Worm (Caenorhabditis elegans) whole organism, young adult: ENCODE measurements around the gene gop-1.
A peak's percentile ranks its signal among the peaks of the same experiment; 100 is the strongest.

Experiments used
- B0035.1 ChIP-seq: sonication (generic microtip); optimal IDR thresholded peaks from 2 replicates; lab custom pipeline; 2016; ENCODE audit warnings: missing genetic modification characterization, mild to moderate bottlenecking, missing compliant biosample characterization, missing genotype, missing genetic modification reagents
- B0336.3 ChIP-seq: fragments of 200-800 bp; sonication (Bioruptor generic); IDR thresholded peaks from 2 replicates; pipeline ENCODE4 v1.3.6; 2022; ENCODE audit warnings: missing genetic modification characterization, missing compliant biosample characterization
- C06A6.2 ChIP-seq: fragments of 200-800 bp; sonication (Bioruptor generic); conservative IDR thresholded peaks from 2 replicates; pipeline ENCODE4 v1.3.6; 2022; ENCODE audit warnings: missing genetic modification characterization, missing compliant biosample characterization
- F23B12.7 ChIP-seq: sonication (generic microtip); optimal IDR thresholded peaks from 2 replicates; lab custom pipeline; 2017; ENCODE audit warnings: missing genetic modification characterization, mild to moderate bottlenecking, missing compliant biosample characterization, antibody characterized with exemption, moderate library complexity; ENCODE audit not compliant: insufficient read depth
- F55B11.4 ChIP-seq: sonication (generic microtip); optimal IDR thresholded peaks from 2 replicates; lab custom pipeline; 2016; ENCODE audit warnings: missing compliant biosample characterization, missing genetic modification characterization, borderline replicate concordance; ENCODE audit not compliant: insufficient read depth
- F57A8.1 ChIP-seq: fragments of 200-800 bp; sonication (Bioruptor generic); optimal IDR thresholded peaks from 2 replicates; lab custom pipeline; 2018; ENCODE audit warnings: mild to moderate bottlenecking, missing genetic modification characterization, moderate library complexity, missing compliant biosample characterization
- F57C9.4 ChIP-seq: sonication (generic microtip); optimal IDR thresholded peaks from 2 replicates; lab custom pipeline; 2017; ENCODE audit warnings: mild to moderate bottlenecking, missing genetic modification characterization, missing compliant biosample characterization
- T26A5.8 ChIP-seq: sonication (generic microtip); optimal IDR thresholded peaks from 2 replicates; lab custom pipeline; 2016; ENCODE audit warnings: missing genetic modification characterization, missing compliant biosample characterization
- Y53G8AR.9 ChIP-seq: fragments of 200-800 bp; sonication (Bioruptor generic); conservative IDR thresholded peaks from 2 replicates; pipeline ENCODE4 v1.3.6; 2022; ENCODE audit warnings: missing genetic modification reagents, missing genetic modification characterization, missing compliant biosample characterization
- Y67H2A.10 ChIP-seq: fragments of 200-800 bp; sonication (Bioruptor generic); conservative IDR thresholded peaks from 2 replicates; pipeline ENCODE4 v1.3.6; 2022; ENCODE audit warnings: missing genetic modification reagents, missing genetic modification characterization, missing compliant biosample characterization
- Y95B8A.8 ChIP-seq: fragments of 200-800 bp; sonication (Bioruptor generic); IDR thresholded peaks from 2 replicates; pipeline ENCODE4 v1.3.6; 2022; ENCODE audit warnings: missing genetic modification reagents, missing genetic modification characterization, missing compliant biosample characterization
- ZK185.1 ChIP-seq: sonication (generic microtip); optimal IDR thresholded peaks from 2 replicates; lab custom pipeline; 2016; ENCODE audit warnings: mild to moderate bottlenecking, missing genetic modification characterization, missing compliant biosample characterization; ENCODE audit not compliant: poor library complexity, severe bottlenecking
- akir-1 ChIP-seq: fragments of 200-800 bp; sonication (Bioruptor generic); optimal IDR thresholded peaks from 2 replicates; lab custom pipeline; 2018; ENCODE audit warnings: mild to moderate bottlenecking, missing genetic modification characterization, moderate library complexity, missing compliant biosample characterization
- ama-1 ChIP-seq, 3 experiments: fragments of 150-350 bp in 1 of 3; sonication (generic microtip) in 2 of 3; optimal IDR thresholded peaks; 2 replicates each; lab custom pipeline; 2014 to 2018; ENCODE audit warnings: missing biosample characterization in 2 of 3, missing genetic modification characterization in 2 of 3, missing genetic modification reagents in 2 of 3
- aptf-3 ChIP-seq: fragments of 200-800 bp; sonication (Bioruptor generic); IDR thresholded peaks from 2 replicates; pipeline ENCODE4 v1.3.6; 2022; ENCODE audit warnings: missing genetic modification characterization, missing compliant biosample characterization
- bed-2 ChIP-seq: fragments of 200-800 bp; sonication (Bioruptor generic); IDR thresholded peaks from 2 replicates; pipeline ENCODE4 v1.3.6; 2022; ENCODE audit warnings: missing genetic modification reagents, missing genetic modification characterization, missing compliant biosample characterization
- cebp-1 ChIP-seq, 2 experiments: fragments of 200-800 bp in 1 of 2; sonication (Bioruptor generic) in 1 of 2; sonication (generic microtip) in 1 of 2; IDR thresholded peaks in 1 of 2; optimal IDR thresholded peaks in 1 of 2; 2 replicates each; pipeline versions ENCODE4 v1.3.6 to Lab custom; 2017 to 2022; ENCODE audit warnings: missing compliant biosample characterization in 2 of 2, missing genetic modification characterization in 2 of 2, mild to moderate bottlenecking in 1 of 2, missing genetic modification reagents in 1 of 2, moderate library complexity in 1 of 2
- cebp-2 ChIP-seq: fragments of 200-800 bp; sonication (Bioruptor generic); IDR thresholded peaks from 2 replicates; pipeline ENCODE4 v1.3.6; 2022; ENCODE audit warnings: missing genetic modification characterization, missing compliant biosample characterization
- ceh-100 ChIP-seq: fragments of 200-800 bp; sonication (Bioruptor generic); IDR thresholded peaks from 2 replicates; pipeline ENCODE4 v1.3.6; 2022; ENCODE audit warnings: missing genetic modification reagents, missing genetic modification characterization, missing compliant biosample characterization
- ceh-58 ChIP-seq: fragments of 200-800 bp; sonication (Bioruptor generic); IDR thresholded peaks from 2 replicates; pipeline ENCODE4 v1.3.6; 2022; ENCODE audit warnings: missing genetic modification characterization, missing compliant biosample characterization
- ceh-91 ChIP-seq: fragments of 200-800 bp; sonication (Bioruptor generic); IDR thresholded peaks from 2 replicates; pipeline ENCODE4 v1.3.6; 2022; ENCODE audit warnings: missing genetic modification reagents, missing genetic modification characterization, missing compliant biosample characterization
- dox-1 ChIP-seq: fragments of 200-800 bp; sonication (Bioruptor generic); IDR thresholded peaks from 2 replicates; pipeline ENCODE4 v1.3.6; 2022; ENCODE audit warnings: missing genetic modification reagents, missing genetic modification characterization, missing compliant biosample characterization
- dpl-1 ChIP-seq: fragments of 150-350 bp; optimal IDR thresholded peaks from 2 replicates; lab custom pipeline; 2014; ENCODE audit warnings: missing biosample characterization, missing genetic modification reagents, missing genetic modification characterization
- egl-44 ChIP-seq: fragments of 200-800 bp; sonication (Bioruptor generic); IDR thresholded peaks from 2 replicates; pipeline ENCODE4 v1.3.6; 2022; ENCODE audit warnings: missing genetic modification reagents, missing genetic modification characterization, missing compliant biosample characterization
- egrh-3 ChIP-seq: fragments of 200-800 bp; sonication (Bioruptor generic); IDR thresholded peaks from 2 replicates; pipeline ENCODE4 v1.3.6; 2022; ENCODE audit warnings: missing genetic modification reagents, missing genetic modification characterization, missing compliant biosample characterization
- ekl-4 ChIP-seq: fragments of 200-800 bp; sonication (Bioruptor generic); IDR thresholded peaks from 2 replicates; pipeline ENCODE4 v1.3.6; 2022; ENCODE audit warnings: missing genetic modification reagents, missing genetic modification characterization, missing compliant biosample characterization
- gei-17 ChIP-seq: fragments of 200-800 bp; sonication (Bioruptor generic); optimal IDR thresholded peaks from 2 replicates; lab custom pipeline; 2018; ENCODE audit warnings: mild to moderate bottlenecking, missing genetic modification characterization, missing compliant biosample characterization
- hmg-20 ChIP-seq: fragments of 200-800 bp; sonication (Bioruptor generic); IDR thresholded peaks from 2 replicates; pipeline ENCODE4 v1.3.6; 2022; ENCODE audit warnings: missing genetic modification reagents, missing genetic modification characterization, missing compliant biosample characterization
- let-607 ChIP-seq, 2 experiments: fragments of 200-800 bp in 1 of 2; sonication (Bioruptor generic) in 1 of 2; sonication (generic microtip) in 1 of 2; optimal IDR thresholded peaks; 2 replicates each; lab custom pipeline; 2016 to 2018; ENCODE audit warnings: mild to moderate bottlenecking in 2 of 2, missing compliant biosample characterization in 2 of 2, missing genetic modification characterization in 2 of 2, moderate library complexity in 2 of 2, missing genotype in 1 of 2
- lin-35 ChIP-seq, 3 experiments: fragments of 150-350 bp in 2 of 3; sonication (generic microtip) in 1 of 3; optimal IDR thresholded peaks; 2 replicates each; lab custom pipeline; 2014 to 2018; ENCODE audit warnings: missing biosample characterization in 3 of 3, missing genetic modification characterization in 3 of 3, missing genetic modification reagents in 3 of 3
- lin-40 ChIP-seq: sonication (generic microtip); optimal IDR thresholded peaks from 2 replicates; lab custom pipeline; 2016; ENCODE audit warnings: missing genetic modification characterization, mild to moderate bottlenecking, missing compliant biosample characterization, missing genotype, missing genetic modification reagents
- lin-54 ChIP-seq: fragments of 200-800 bp; sonication (Bioruptor generic); optimal IDR thresholded peaks from 2 replicates; lab custom pipeline; 2018; ENCODE audit warnings: mild to moderate bottlenecking, missing genetic modification characterization, missing compliant biosample characterization
- lsy-27 ChIP-seq: sonication (generic microtip); optimal IDR thresholded peaks from 2 replicates; lab custom pipeline; 2017; ENCODE audit warnings: missing genetic modification characterization, mild to moderate bottlenecking, missing compliant biosample characterization, antibody characterized with exemption, missing genotype, borderline replicate concordance; ENCODE audit not compliant: insufficient read depth
- mel-28 ChIP-seq: sonication (generic microtip); optimal IDR thresholded peaks from 2 replicates; lab custom pipeline; 2016; ENCODE audit warnings: borderline replicate concordance, mild to moderate bottlenecking, missing genetic modification characterization, missing compliant biosample characterization
- mes-4 ChIP-seq: sonication (generic microtip); optimal IDR thresholded peaks from 2 replicates; lab custom pipeline; 2016; ENCODE audit warnings: missing genotype, missing genetic modification characterization, missing compliant biosample characterization
- nfya-1 ChIP-seq: sonication (generic microtip); optimal IDR thresholded peaks from 2 replicates; lab custom pipeline; 2017; ENCODE audit warnings: antibody characterized with exemption, missing compliant biosample characterization, missing genetic modification characterization, borderline replicate concordance; ENCODE audit not compliant: insufficient read depth
- nfyb-1 ChIP-seq: fragments of 200-800 bp; sonication (Bioruptor generic); IDR thresholded peaks from 2 replicates; pipeline ENCODE4 v1.3.6; 2022; ENCODE audit warnings: missing genetic modification reagents, missing genetic modification characterization, missing compliant biosample characterization
- nhr-120 ChIP-seq: fragments of 200-800 bp; sonication (Bioruptor generic); IDR thresholded peaks from 2 replicates; pipeline ENCODE4 v1.3.6; 2022; ENCODE audit warnings: missing genetic modification characterization, missing compliant biosample characterization
- nhr-179 ChIP-seq: sonication (generic microtip); optimal IDR thresholded peaks from 2 replicates; lab custom pipeline; 2016; ENCODE audit warnings: mild to moderate bottlenecking, missing genetic modification characterization, missing compliant biosample characterization
- pbrm-1 ChIP-seq: fragments of 200-800 bp; sonication (Bioruptor generic); IDR thresholded peaks from 2 replicates; pipeline ENCODE4 v1.3.6; 2022; ENCODE audit warnings: missing genetic modification reagents, missing genetic modification characterization, missing compliant biosample characterization
- pha-4 ChIP-seq: fragments of 150-350 bp; sonication (generic microtip); optimal IDR thresholded peaks from 2 replicates; lab custom pipeline; 2014; ENCODE audit warnings: missing biosample characterization, missing genetic modification reagents, missing genetic modification characterization
- sdz-38 ChIP-seq: sonication (generic microtip); optimal IDR thresholded peaks from 2 replicates; lab custom pipeline; 2016; ENCODE audit warnings: missing genotype, missing genetic modification characterization, missing compliant biosample characterization
- snpc-4 ChIP-seq, 5 experiments: fragments of 150-350 bp in 1 of 5; sonication (generic microtip) in 4 of 5; optimal IDR thresholded peaks; 2 replicates each; lab custom pipeline; 2014 to 2018; ENCODE audit warnings: missing genetic modification characterization in 5 of 5, missing biosample characterization in 3 of 5, antibody characterized with exemption in 2 of 5, mild to moderate bottlenecking in 2 of 5, missing compliant biosample characterization in 2 of 5, missing genotype in 2 of 5, moderate library complexity in 2 of 5, missing genetic modification reagents in 1 of 5
- sptf-2 ChIP-seq: fragments of 200-800 bp; sonication (Bioruptor generic); optimal IDR thresholded peaks from 2 replicates; lab custom pipeline; 2018; ENCODE audit warnings: mild to moderate bottlenecking, missing genetic modification characterization, missing compliant biosample characterization
- unc-62 ChIP-seq: fragments of 150-350 bp; optimal IDR thresholded peaks from 2 replicates; lab custom pipeline; 2014; ENCODE audit warnings: missing biosample characterization, missing genetic modification reagents, missing genetic modification characterization

The gop-1 gene

DNA sequence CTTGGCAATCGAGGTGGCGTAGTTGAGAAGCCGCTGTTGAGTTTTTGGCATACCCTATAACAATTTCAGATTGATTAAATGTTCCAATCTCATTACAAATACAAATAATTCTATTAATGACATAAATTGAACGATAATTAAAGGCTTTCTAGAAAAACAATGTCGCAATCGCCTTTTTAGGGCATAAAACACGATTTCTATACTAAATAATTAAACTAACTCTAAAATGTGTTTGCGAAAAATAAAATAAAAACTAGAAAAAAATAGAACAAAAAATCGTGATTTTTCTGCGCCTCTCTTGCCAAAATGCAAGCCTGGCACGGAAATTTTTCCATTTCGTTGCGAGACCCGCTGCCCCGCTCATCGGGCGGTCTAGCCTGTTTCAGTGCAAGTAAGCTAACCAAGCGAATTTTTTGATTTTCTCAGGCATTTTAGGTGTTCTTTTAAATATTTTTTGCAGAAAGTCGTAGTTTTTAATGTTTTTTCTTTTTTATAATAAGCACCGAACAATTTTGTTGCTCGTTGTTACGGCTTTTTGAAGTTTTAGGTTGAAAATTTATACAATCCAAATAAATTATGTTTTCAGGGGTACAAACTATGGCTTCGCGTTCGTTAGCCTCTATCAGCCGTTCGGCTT lies 26.3 kb upstream of the gop-1 start, which contains the start of the genes C34E10.12, C34E10.10 and atp-2 (continued):
- TF ChIP-seq ama-1 (optimal IDR thresholded peaks at IDR 0.05; lab: Kevin White, UChicago) (no peak), ama-1 (GFP tag; optimal IDR thresholded peaks at IDR 0.05; lab: Kevin White, UChicago) (no peak), ceh-100 (GFP tag; lab: Robert Waterston, UW) (peak; percentile 57; the same call in 1 of the 2 replicates), hmg-20 (no peak), mel-28 (no peak), F57C9.4 (tag; lab: Kevin White, UChicago) (no peak), bed-2 (GFP tag; lab: Robert Waterston, UW) (no peak), lin-35 (GFP tag; optimal IDR thresholded peaks at IDR 0.05; lab: Kevin White, UChicago) (peak in 1 of 3 experiments; percentile 76), egrh-3 (peak; percentile 50), nfya-1 (no peak), lin-54 (GFP tag; lab: Kevin White, UChicago) (peak; percentile 71), ceh-91 (GFP tag; lab: Robert Waterston, UW) (no peak), Y53G8AR.9 (GFP tag; lab: Robert Waterston, UW) (0 out of 2 replicates have a peak, but pooled peaks have one; percentile 34), let-607 (tag; optimal IDR thresholded peaks at IDR 0.05; lab: Kevin White, UChicago) (no peak), cebp-2 (GFP tag; lab: Robert Waterston, UW) (no peak), pbrm-1 (GFP tag; lab: Robert Waterston, UW) (peak; percentile 50; the same call in 1 of the 2 replicates), gei-17 (GFP tag; lab: Kevin White, UChicago) (no peak), F55B11.4 (tag; lab: Kevin White, UChicago) (no peak), cebp-1 (GFP tag; IDR thresholded peaks at IDR 0.05; lab: Robert Waterston, UW) (no peak), cebp-1 (tag; optimal IDR thresholded peaks at IDR 0.05; lab: Kevin White, UChicago) (peak; percentile 59), nhr-179 (no peak), Y67H2A.10 (GFP tag; lab: Robert Waterston, UW) (0 out of 2 replicates have a peak, but pooled peaks have one; percentile 39), T26A5.8 (tag; lab: Kevin White, UChicago) (no peak), snpc-4 (GFP tag; optimal IDR thresholded peaks at IDR 0.05; lab: Kevin White, UChicago) (no peak), snpc-4 (tag; optimal IDR thresholded peaks at IDR 0.05; lab: Kevin White, UChicago) (peak; percentile 24 to 75 (median 40)), ceh-58 (GFP tag; lab: Robert Waterston, UW) (no peak), lsy-27 (no peak), B0035.1 (tag; lab: Kevin White, UChicago) (no peak), sptf-2 (GFP tag; lab: Kevin White, UChicago) (no peak), nfyb-1 (GFP tag; lab: Robert Waterston, UW) (peak; percentile 73; the same call in 1 of the 2 replicates), F23B12.7 (peak; percentile 87), Y95B8A.8 (GFP tag; lab: Robert Waterston, UW) (no peak), F57A8.1 (GFP tag; lab: Kevin White, UChicago) (no peak), B0336.3 (GFP tag; lab: Robert Waterston, UW) (no peak), dox-1 (GFP tag; lab: Robert Waterston, UW) (peak; percentile 56), egl-44 (GFP tag; lab: Robert Waterston, UW) (no peak), C06A6.2 (peak; percentile 46; the same call in 1 of the 2 replicates), akir-1 (GFP tag; lab: Kevin White, UChicago) (no peak), unc-62 (GFP tag; lab: Kevin White, UChicago) (no peak), lin-40 (tag; lab: Kevin White, UChicago) (peak; percentile 64), ekl-4 (GFP tag; lab: Robert Waterston, UW) (peak; percentile 59), nhr-120 (no peak), dpl-1 (GFP tag; lab: Kevin White, UChicago) (peak; percentile 58), ZK185.1 (tag; lab: Kevin White, UChicago) (peak; percentile 68), aptf-3 (GFP tag; lab: Robert Waterston, UW) (no peak), pha-4 (peak; percentile 11), sdz-38 (tag; lab: Kevin White, UChicago) (no peak), mes-4 (tag; lab: Kevin White, UChicago) (no peak)
